Worm (Caenorhabditis elegans): ENCODE results near the gene C18D11.10.

C18D11.10 gene

ce11 chrIII:11849590-11849989, 42.1 kb downstream of the C18D11.10 start:
- TF ChIP-seq nhr-77 (tag; optimal IDR thresholded peaks at IDR 0.05), result no peak
- TF ChIP-seq elt-3 (tag; optimal IDR thresholded peaks at IDR 0.05), result no peak
- no peak for TF ChIP-seq ZK546.5 (tag; optimal IDR thresholded peaks at IDR 0.05)
- no peak for TF ChIP-seq nhr-129 (tag; optimal IDR thresholded peaks at IDR 0.05)
- no peak for TF ChIP-seq sem-4 (tag; optimal IDR thresholded peaks at IDR 0.05)
- no peak for TF ChIP-seq nhr-10 (tag; optimal IDR thresholded peaks at IDR 0.05)
- no peak for TF ChIP-seq lin-13 (GFP tag; optimal IDR thresholded peaks at IDR 0.05)
- no peak for TF ChIP-seq lsy-2 (tag; optimal IDR thresholded peaks at IDR 0.05)
- TF ChIP-seq elt-1 (tag; optimal IDR thresholded peaks at IDR 0.05), result no peak
- no peak for TF ChIP-seq unc-62 (GFP tag; optimal IDR thresholded peaks at IDR 0.05)

- TF ChIP-seq lin-11 (tag; optimal IDR thresholded peaks at IDR 0.05) (no peak), blmp-1 (tag; optimal IDR thresholded peaks at IDR 0.05; ENCODE audit: insufficient read depth) (no peak), sma-3 (GFP tag; optimal IDR thresholded peaks at IDR 0.05) (no peak)
Observed at ce11 chrIII:11853533-11853932, 46.0 kb downstream of the C18D11.10 start.

- TF ChIP-seq ztf-1 (GFP tag; conservative IDR thresholded peaks at IDR 0.05), result no peak
- no peak for TF ChIP-seq crh-2 (tag; optimal IDR thresholded peaks at IDR 0.05)
- TF ChIP-seq nhr-129 (tag; optimal IDR thresholded peaks at IDR 0.05), result no peak
- no peak for TF ChIP-seq ceh-16 (tag; optimal IDR thresholded peaks at IDR 0.05)
- TF ChIP-seq lin-11 (tag; optimal IDR thresholded peaks at IDR 0.05), result no peak
- TF ChIP-seq dmd-4 (tag; optimal IDR thresholded peaks at IDR 0.05), result no peak
- no peak for TF ChIP-seq ZK546.5 (tag; optimal IDR thresholded peaks at IDR 0.05)
- TF ChIP-seq elt-1 (tag; optimal IDR thresholded peaks at IDR 0.05), result no peak
- no peak for TF ChIP-seq nhr-21 (tag; optimal IDR thresholded peaks at IDR 0.05)
- no peak for TF ChIP-seq nhr-237 (tag; optimal IDR thresholded peaks at IDR 0.05)
Observed at ce11 chrIII:11856852-11857251, 49.3 kb downstream of the C18D11.10 start.
